Fruit fly (Drosophila melanogaster) Kc167 (cell line): ENCODE measurements around the gene Hel89B.

Experiments
- insv ChIP-seq: fragments of >200 bp; optimal IDR thresholded peaks from 3 replicates; lab custom pipeline; 2018; ENCODE audit warnings: missing external identifiers
- psq ChIP-seq: fragments of >200 bp; optimal IDR thresholded peaks from 2 replicates; lab custom pipeline; 2017; ENCODE audit warnings: missing external identifiers
- ttk ChIP-seq: sonication (Bioruptor generic); optimal IDR thresholded peaks from 2 replicates; lab custom pipeline; 2017; ENCODE audit warnings: missing external identifiers

DNA sequence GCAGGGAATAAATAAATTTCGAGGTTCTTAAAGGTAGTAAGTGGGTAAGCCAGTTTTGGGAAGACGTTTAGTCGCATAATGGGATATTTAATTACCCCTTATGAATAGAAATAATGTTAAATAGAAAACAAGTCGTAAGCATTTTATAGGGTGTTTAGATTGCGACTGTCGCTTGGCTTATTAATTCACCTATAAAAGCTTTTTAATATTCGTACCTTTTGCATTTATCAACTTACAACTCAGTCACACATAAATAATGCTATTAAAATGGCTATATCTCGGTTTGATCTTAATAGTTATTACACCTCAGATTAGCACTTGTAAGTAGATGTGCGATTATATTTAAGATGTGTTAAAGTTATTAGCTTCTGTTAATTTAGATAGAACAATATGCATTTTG lies 47.8 kb upstream of the Hel89B start, which contains the start of gene CG34276:
- TF ChIP-seq psq (lab: Kevin White, UChicago) (no peak), ttk (lab: Kevin White, UChicago) (no peak), insv (lab: Kevin White, UChicago) (no peak)
